Fruit fly (Drosophila melanogaster) whole organism, embryonic: ENCODE measurements around the gene CG14154.

ENCODE experiments used
- Antp ChIP-seq: fragments of 200-800 bp; sonication (Bioruptor generic); optimal IDR thresholded peaks from 3 replicates; lab custom pipeline; 2016; ENCODE audit warnings: missing biosample characterization, missing genetic modification characterization
- CG10565 ChIP-seq: fragments of 200-800 bp; sonication (Bioruptor generic); optimal IDR thresholded peaks from 3 replicates; lab custom pipeline; 2016; ENCODE audit warnings: missing biosample characterization, mild to moderate bottlenecking, missing genetic modification characterization
- CG12155 ChIP-seq: fragments of 200-800 bp; sonication (Bioruptor generic); optimal IDR thresholded peaks from 3 replicates; lab custom pipeline; 2016; ENCODE audit warnings: missing biosample characterization, missing genetic modification characterization
- CG1233 ChIP-seq: fragments of 200-800 bp; sonication (Bioruptor generic); optimal IDR thresholded peaks from 4 replicates; lab custom pipeline; 2018; ENCODE audit warnings: missing biosample characterization, mild to moderate bottlenecking, missing genetic modification characterization
- CG12659 ChIP-seq: fragments of 200-800 bp; sonication (Bioruptor generic); optimal IDR thresholded peaks from 3 replicates; lab custom pipeline; 2017; ENCODE audit warnings: mild to moderate bottlenecking, missing biosample characterization, missing genetic modification reagents, missing genetic modification characterization
- CG13624 ChIP-seq: fragments of 200-800 bp; sonication (Bioruptor generic); optimal IDR thresholded peaks from 2 replicates; lab custom pipeline; 2016; ENCODE audit warnings: missing biosample characterization, missing genetic modification characterization
- CG14050 ChIP-seq: fragments of 200-800 bp; sonication (Bioruptor generic); IDR thresholded peaks from 3 replicates; pipeline ENCODE4 v1.3.6; 2022; ENCODE audit warnings: missing biosample characterization, missing genetic modification characterization
- CG14710 ChIP-seq: fragments of 200-800 bp; sonication (Bioruptor generic); optimal IDR thresholded peaks from 3 replicates; lab custom pipeline; 2019; ENCODE audit warnings: missing biosample characterization, mild to moderate bottlenecking, missing genetic modification characterization, moderate library complexity
- CG15073 ChIP-seq: fragments of 200-800 bp; sonication (Bioruptor generic); optimal IDR thresholded peaks from 2 replicates; lab custom pipeline; 2016; ENCODE audit warnings: missing biosample characterization, missing genetic modification characterization
- CG15601 ChIP-seq: fragments of 200-800 bp; sonication (Bioruptor generic); optimal IDR thresholded peaks from 3 replicates; lab custom pipeline; 2019; ENCODE audit warnings: missing biosample characterization, mild to moderate bottlenecking, missing genetic modification characterization, moderate library complexity
- CG18476 ChIP-seq: fragments of 200-800 bp; sonication (Bioruptor generic); optimal IDR thresholded peaks from 2 replicates; lab custom pipeline; 2016; ENCODE audit warnings: missing biosample characterization, mild to moderate bottlenecking, missing genetic modification characterization
- CG30403 ChIP-seq: fragments of 200-800 bp; sonication (Bioruptor generic); optimal IDR thresholded peaks from 3 replicates; lab custom pipeline; 2016; ENCODE audit warnings: missing biosample characterization, missing genetic modification characterization
- CG32772 ChIP-seq: fragments of 200-800 bp; sonication (Bioruptor generic); IDR thresholded peaks from 2 replicates; pipeline ENCODE4 v1.3.6; 2022; ENCODE audit warnings: missing biosample characterization, missing genetic modification characterization
- CG3407 ChIP-seq: fragments of 200-800 bp; sonication (Bioruptor generic); optimal IDR thresholded peaks from 2 replicates; lab custom pipeline; 2018; ENCODE audit warnings: missing biosample characterization, mild to moderate bottlenecking, missing genetic modification characterization
- CG3847 ChIP-seq: fragments of 200-800 bp; sonication (Bioruptor generic); IDR thresholded peaks from 2 replicates; pipeline ENCODE4 v1.3.6; 2022; ENCODE audit warnings: missing biosample characterization, missing genetic modification characterization
- CG7357 ChIP-seq: fragments of 200-800 bp; sonication (Bioruptor generic); IDR thresholded peaks from 3 replicates; pipeline ENCODE4 v1.3.6; 2022; ENCODE audit warnings: missing biosample characterization, missing genetic modification characterization
- CG8359 ChIP-seq: fragments of 200-800 bp; sonication (Bioruptor generic); optimal IDR thresholded peaks from 2 replicates; lab custom pipeline; 2017; ENCODE audit warnings: missing biosample characterization, mild to moderate bottlenecking, missing genetic modification characterization, borderline replicate concordance
- Camta ChIP-seq: fragments of 200-800 bp; sonication (Bioruptor generic); optimal IDR thresholded peaks from 2 replicates; lab custom pipeline; 2016; ENCODE audit warnings: missing biosample characterization, missing genetic modification characterization
- Dek ChIP-seq: fragments of 200-800 bp; sonication (Bioruptor generic); optimal IDR thresholded peaks from 3 replicates; lab custom pipeline; 2019; ENCODE audit warnings: missing biosample characterization, mild to moderate bottlenecking, missing genetic modification characterization, moderate library complexity
- Dfd ChIP-seq, 2 experiments: fragments of >200 bp; optimal IDR thresholded peaks; 2 replicates each; lab custom pipeline; 2017; ENCODE audit warnings: missing biosample characterization in 2 of 2, missing genetic modification characterization in 2 of 2
- Dip3 ChIP-seq: fragments of 200-800 bp; sonication (Bioruptor generic); optimal IDR thresholded peaks from 3 replicates; lab custom pipeline; 2016; ENCODE audit warnings: missing biosample characterization, missing genetic modification characterization
- NC2β ChIP-seq: fragments of 200-800 bp; sonication (Bioruptor generic); optimal IDR thresholded peaks from 2 replicates; lab custom pipeline; 2016; ENCODE audit warnings: missing biosample characterization, missing genetic modification characterization
- Optix ChIP-seq: fragments of 200-800 bp; sonication (Bioruptor generic); IDR thresholded peaks from 3 replicates; pipeline ENCODE4 v1.3.6; 2022; ENCODE audit warnings: missing biosample characterization, missing genetic modification characterization
- PHDP ChIP-seq: fragments of 200-800 bp; sonication (Bioruptor generic); optimal IDR thresholded peaks from 3 replicates; lab custom pipeline; 2018; ENCODE audit warnings: missing biosample characterization, mild to moderate bottlenecking, missing genetic modification characterization, moderate library complexity
- Sox102F ChIP-seq: fragments of 200-800 bp; sonication (Bioruptor generic); optimal IDR thresholded peaks from 2 replicates; lab custom pipeline; 2018; ENCODE audit warnings: missing biosample characterization, mild to moderate bottlenecking, missing genetic modification characterization, moderate library complexity
- Taf1 ChIP-seq: fragments of 200-800 bp; sonication (Bioruptor generic); IDR thresholded peaks from 2 replicates; pipeline ENCODE4 v1.3.6; 2022; ENCODE audit warnings: missing biosample characterization, missing genetic modification characterization
- Xrp1 ChIP-seq: fragments of 200-800 bp; sonication (Bioruptor generic); IDR thresholded peaks from 2 replicates; pipeline ENCODE4 v1.3.6; 2022; ENCODE audit warnings: missing biosample characterization, missing genetic modification characterization
- YL-1 ChIP-seq: fragments of 200-800 bp; sonication (Bioruptor generic); optimal IDR thresholded peaks from 3 replicates; lab custom pipeline; 2017; ENCODE audit warnings: missing biosample characterization, mild to moderate bottlenecking, missing genetic modification characterization
- bab2 ChIP-seq: fragments of 200-800 bp; sonication (Bioruptor generic); optimal IDR thresholded peaks from 2 replicates; lab custom pipeline; 2016; ENCODE audit warnings: missing biosample characterization, missing genetic modification characterization
- bcd ChIP-seq: fragments of 200-800 bp; sonication (Bioruptor generic); optimal IDR thresholded peaks from 2 replicates; lab custom pipeline; 2017; ENCODE audit warnings: missing biosample characterization, mild to moderate bottlenecking, missing genetic modification characterization
- crc ChIP-seq: fragments of 200-800 bp; sonication (Bioruptor generic); optimal IDR thresholded peaks from 2 replicates; lab custom pipeline; 2016; ENCODE audit warnings: missing biosample characterization, missing genetic modification characterization
- dan ChIP-seq: fragments of 200-800 bp; sonication (Bioruptor generic); IDR thresholded peaks from 2 replicates; pipeline ENCODE4 v1.3.6; 2022; ENCODE audit warnings: missing biosample characterization, missing genetic modification characterization
- danr ChIP-seq: fragments of 200-800 bp; sonication (Bioruptor generic); IDR thresholded peaks from 2 replicates; pipeline ENCODE4 v1.3.6; 2022; ENCODE audit warnings: missing biosample characterization, missing genetic modification characterization
- en ChIP-seq: fragments of 200-800 bp; sonication (Bioruptor generic); optimal IDR thresholded peaks from 2 replicates; lab custom pipeline; 2016; ENCODE audit warnings: missing biosample characterization, missing genetic modification characterization
- eve ChIP-seq, 2 experiments: fragments of >200 bp; optimal IDR thresholded peaks; 2 replicates each; lab custom pipeline; 2017; ENCODE audit warnings: missing biosample characterization in 2 of 2, missing genetic modification characterization in 2 of 2
- gce ChIP-seq: fragments of 200-800 bp; sonication (Bioruptor generic); IDR thresholded peaks from 3 replicates; pipeline ENCODE4 v1.3.6; 2022; ENCODE audit warnings: missing biosample characterization, missing genetic modification characterization
- gt ChIP-seq: fragments of 200-800 bp; sonication (Bioruptor generic); IDR thresholded peaks from 2 replicates; pipeline ENCODE4 v1.3.6; 2022; ENCODE audit warnings: missing biosample characterization, missing genetic modification characterization
- hkb ChIP-seq, 2 experiments: fragments of 200-800 bp in 1 of 2; fragments of >200 bp in 1 of 2; sonication (Bioruptor generic) in 1 of 2; IDR thresholded peaks in 1 of 2; optimal IDR thresholded peaks in 1 of 2; 2 replicates each; pipeline versions ENCODE4 v1.3.6 to Lab custom; 2017 to 2022; ENCODE audit warnings: missing biosample characterization in 1 of 2, missing genetic modification characterization in 1 of 2
- kah ChIP-seq: fragments of 200-800 bp; sonication (Bioruptor generic); optimal IDR thresholded peaks from 2 replicates; lab custom pipeline; 2018; ENCODE audit warnings: missing biosample characterization, mild to moderate bottlenecking, missing genetic modification characterization
- mld ChIP-seq: fragments of 200-800 bp; sonication (Bioruptor generic); IDR thresholded peaks from 3 replicates; pipeline ENCODE4 v1.3.6; 2022; ENCODE audit warnings: missing biosample characterization, missing genetic modification characterization; ENCODE audit not compliant: partially characterized antibody
- oc ChIP-seq: fragments of 200-800 bp; sonication (Bioruptor generic); optimal IDR thresholded peaks from 2 replicates; lab custom pipeline; 2018; ENCODE audit warnings: missing biosample characterization, mild to moderate bottlenecking, missing genetic modification characterization, moderate library complexity
- pan ChIP-seq, 4 experiments: fragments of >200 bp in 3 of 4; fragments of 200-800 bp in 1 of 4; sonication (Bioruptor generic) in 1 of 4; optimal IDR thresholded peaks in 3 of 4; IDR thresholded peaks in 1 of 4; 2 replicates each; pipeline versions ENCODE4 v1.3.6 to Lab custom; 2017 to 2022; ENCODE audit warnings: missing biosample characterization in 2 of 4, missing genetic modification characterization in 2 of 4, mixed read lengths in 1 of 4
- scrt ChIP-seq: fragments of 200-800 bp; sonication (Bioruptor generic); optimal IDR thresholded peaks from 2 replicates; lab custom pipeline; 2018; ENCODE audit warnings: missing biosample characterization, mild to moderate bottlenecking, missing genetic modification characterization, moderate library complexity
- sr ChIP-seq: fragments of 200-800 bp; sonication (Bioruptor generic); IDR thresholded peaks from 3 replicates; pipeline ENCODE4 v1.3.6; 2022; ENCODE audit warnings: missing biosample characterization, missing genetic modification characterization
- ssp ChIP-seq: fragments of 200-800 bp; sonication (Bioruptor generic); IDR thresholded peaks from 2 replicates; pipeline ENCODE4 v1.3.6; 2022; ENCODE audit warnings: missing biosample characterization, missing genetic modification characterization
- tin ChIP-seq: fragments of 200-800 bp; sonication (Bioruptor generic); optimal IDR thresholded peaks from 3 replicates; lab custom pipeline; 2016; ENCODE audit warnings: missing biosample characterization, missing genetic modification characterization
- zen2 ChIP-seq: fragments of 200-800 bp; sonication (Bioruptor generic); IDR thresholded peaks from 3 replicates; pipeline ENCODE4 v1.3.6; 2022; ENCODE audit warnings: missing biosample characterization, missing genetic modification characterization; ENCODE audit not compliant: partially characterized antibody
- zf30C ChIP-seq: fragments of 200-800 bp; sonication (Bioruptor generic); optimal IDR thresholded peaks from 3 replicates; lab custom pipeline; 2018; ENCODE audit warnings: missing biosample characterization, mild to moderate bottlenecking, missing genetic modification characterization

Gene CG14154

dm6 chr3L:10665433-10666150 lies 23.9 kb downstream of the CG14154 start:
- TF ChIP-seq en (GFP tag; lab: Kevin White, UChicago) (peak; percentile 67), Optix (GFP tag; lab: Robert Waterston, UW) (peak; percentile 41; the same call in 1 of the 3 replicates), NC2β (GFP tag; lab: Kevin White, UChicago) (peak; percentile 83), YL-1 (GFP tag; lab: Kevin White, UChicago) (peak; percentile 95), CG15601 (tag; lab: Kevin White, UChicago) (peak; percentile 98), bcd (GFP tag; lab: Kevin White, UChicago) (peak; percentile 97), CG15073 (GFP tag; lab: Kevin White, UChicago) (peak; percentile 79), CG1233 (GFP tag; lab: Kevin White, UChicago) (peak; percentile 98), Antp (GFP tag; lab: Kevin White, UChicago) (peak; percentile 64), CG32772 (GFP tag; lab: Robert Waterston, UW) (peak; percentile 90), CG8359 (GFP tag; lab: Kevin White, UChicago) (peak; percentile 91), crc (GFP tag; lab: Kevin White, UChicago) (peak; percentile 65), tin (peak; percentile 96), Dip3 (GFP tag; lab: Kevin White, UChicago) (peak; percentile 74), oc (peak; percentile 96), kah (GFP tag; lab: Kevin White, UChicago) (peak; percentile 94), CG12659 (GFP tag; lab: Kevin White, UChicago) (peak; percentile 99), CG14710 (peak; percentile 98), CG13624 (GFP tag; lab: Kevin White, UChicago) (peak; percentile 83), Xrp1 (GFP tag; lab: Robert Waterston, UW) (peak; percentile 98), bab2 (GFP tag; lab: Kevin White, UChicago) (peak; percentile 89), CG3847 (GFP tag; lab: Robert Waterston, UW) (peak; percentile 91), gce (GFP tag; lab: Robert Waterston, UW) (peak; percentile 89), Dek (peak; percentile 95), PHDP (tag; lab: Kevin White, UChicago) (peak; percentile 97), CG10565 (GFP tag; lab: Kevin White, UChicago) (peak; percentile 66), gt (GFP tag; lab: Robert Waterston, UW) (peak; percentile 59; the same call in 1 of the 2 replicates), CG14050 (peak; percentile 84), CG12155 (GFP tag; lab: Kevin White, UChicago) (peak; percentile 90), CG7357 (GFP tag; lab: Robert Waterston, UW) (peak; percentile 88), eve (GFP tag; optimal IDR thresholded peaks at IDR 0.05; lab: Kevin White, UChicago) (peak; percentile 79 to 100), Dfd (GFP tag; optimal IDR thresholded peaks at IDR 0.05; lab: Kevin White, UChicago) (peak in 1 of 2 experiments; percentile 41), dan (no peak), ssp (peak; percentile 78), pan (optimal IDR thresholded peaks at IDR 0.05; lab: Kevin White, UChicago) (no peak), pan (GFP tag; optimal IDR thresholded peaks at IDR 0.05 in 1 of 2, IDR thresholded peaks at IDR 0.05 in 1 of 2) (peak in 1 of 2 experiments; percentile 95), scrt (GFP tag; lab: Kevin White, UChicago) (peak; percentile 95), CG30403 (GFP tag; lab: Kevin White, UChicago) (peak; percentile 98), zf30C (no peak), Sox102F (GFP tag; lab: Kevin White, UChicago) (peak; percentile 97), Taf1 (GFP tag; lab: Robert Waterston, UW) (peak; percentile 85), CG18476 (GFP tag; lab: Kevin White, UChicago) (peak; percentile 95), zen2 (no peak), danr (GFP tag; lab: Robert Waterston, UW) (peak; percentile 90), sr (GFP tag; lab: Robert Waterston, UW) (no peak), hkb (optimal IDR thresholded peaks at IDR 0.05; lab: Kevin White, UChicago) (no peak), hkb (GFP tag; IDR thresholded peaks at IDR 0.05; lab: Robert Waterston, UW) (peak; percentile 95), mld (GFP tag; lab: Robert Waterston, UW) (no peak), Camta (GFP tag; lab: Kevin White, UChicago) (peak; percentile 90), CG3407 (GFP tag; lab: Kevin White, UChicago) (peak; percentile 96)
